Fruit fly (Drosophila melanogaster) whole organism, pupa: ENCODE data around the gene CG34448.
A peak's percentile ranks its signal among the peaks of the same experiment; 100 is the strongest.

Experiments
- CG10348 ChIP-seq: fragments of 200-800 bp; sonication (Bioruptor generic); IDR thresholded peaks from 2 replicates; pipeline ENCODE4 v1.3.6; 2022; ENCODE audit warnings: missing biosample characterization, missing genetic modification characterization
- CG12605 ChIP-seq: fragments of 200-800 bp; sonication (Bioruptor generic); IDR thresholded peaks from 2 replicates; pipeline ENCODE4 v1.3.6; 2022; ENCODE audit warnings: missing biosample characterization, missing genetic modification characterization
- CG13204 ChIP-seq: fragments of 200-800 bp; sonication (Bioruptor generic); optimal IDR thresholded peaks from 2 replicates; lab custom pipeline; 2018; ENCODE audit warnings: missing biosample characterization, mild to moderate bottlenecking, missing genetic modification characterization, moderate library complexity
- CG14655 ChIP-seq: fragments of 200-800 bp; sonication (Bioruptor generic); optimal IDR thresholded peaks from 3 replicates; lab custom pipeline; 2017; ENCODE audit warnings: mild to moderate bottlenecking, missing biosample characterization, missing genetic modification reagents, missing genetic modification characterization
- CG15710 ChIP-seq: fragments of 200-800 bp; sonication (Bioruptor generic); optimal IDR thresholded peaks from 2 replicates; lab custom pipeline; 2018; ENCODE audit warnings: missing biosample characterization, mild to moderate bottlenecking, missing genetic modification characterization, moderate library complexity
- CG17806 ChIP-seq: fragments of 200-800 bp; sonication (Bioruptor generic); optimal IDR thresholded peaks from 2 replicates; lab custom pipeline; 2018; ENCODE audit warnings: missing biosample characterization, mild to moderate bottlenecking, missing genetic modification characterization, moderate library complexity
- CG32121 ChIP-seq: fragments of 200-800 bp; sonication (Bioruptor generic); IDR thresholded peaks from 2 replicates; pipeline ENCODE4 v1.3.6; 2022; ENCODE audit warnings: missing biosample characterization, missing genetic modification characterization
- CG34367 ChIP-seq: fragments of 200-800 bp; sonication (Bioruptor generic); optimal IDR thresholded peaks from 2 replicates; lab custom pipeline; 2018; ENCODE audit warnings: missing biosample characterization, mild to moderate bottlenecking, missing genetic modification characterization
- CG4496 ChIP-seq: fragments of 200-800 bp; sonication (Bioruptor generic); IDR thresholded peaks from 3 replicates; pipeline ENCODE4 v1.3.6; 2022; ENCODE audit warnings: missing biosample characterization, missing genetic modification characterization
- CG8159 ChIP-seq: fragments of 200-800 bp; sonication (Bioruptor generic); optimal IDR thresholded peaks from 3 replicates; lab custom pipeline; 2018; ENCODE audit warnings: missing biosample characterization, mild to moderate bottlenecking, missing genetic modification characterization, moderate library complexity
- CG8301 ChIP-seq: fragments of 200-800 bp; sonication (Bioruptor generic); optimal IDR thresholded peaks from 2 replicates; lab custom pipeline; 2018; ENCODE audit warnings: missing biosample characterization, mild to moderate bottlenecking, missing genetic modification characterization
- CG9948 ChIP-seq: fragments of 200-800 bp; sonication (Bioruptor generic); optimal IDR thresholded peaks from 2 replicates; lab custom pipeline; 2018; ENCODE audit warnings: missing biosample characterization, mild to moderate bottlenecking, missing genetic modification characterization, moderate library complexity
- D1 ChIP-seq: fragments of 200-800 bp; sonication (Bioruptor generic); optimal IDR thresholded peaks from 2 replicates; lab custom pipeline; 2018; ENCODE audit warnings: missing biosample characterization, mild to moderate bottlenecking, missing genetic modification characterization, moderate library complexity
- EcR ChIP-seq: fragments of 200-800 bp; sonication (Bioruptor generic); optimal IDR thresholded peaks from 3 replicates; lab custom pipeline; 2019; ENCODE audit warnings: missing biosample characterization, missing genetic modification characterization, mild to moderate bottlenecking, moderate library complexity, missing genetic modification reagents
- Ets98B ChIP-seq: fragments of 200-800 bp; sonication (Bioruptor generic); IDR thresholded peaks from 2 replicates; pipeline ENCODE4 v1.3.6; 2022; ENCODE audit warnings: missing biosample characterization, missing genetic modification characterization
- Pif1A ChIP-seq: fragments of 200-800 bp; sonication (Bioruptor generic); optimal IDR thresholded peaks from 3 replicates; lab custom pipeline; 2016; ENCODE audit warnings: missing biosample characterization, missing genetic modification characterization
- Pif1B ChIP-seq: fragments of 200-800 bp; sonication (Bioruptor generic); optimal IDR thresholded peaks from 3 replicates; lab custom pipeline; 2016; ENCODE audit warnings: missing biosample characterization, missing genetic modification characterization
- Snoo ChIP-seq: fragments of 200-800 bp; sonication (Bioruptor generic); optimal IDR thresholded peaks from 3 replicates; lab custom pipeline; 2017; ENCODE audit warnings: missing biosample characterization, mild to moderate bottlenecking, missing genetic modification characterization, inconsistent platforms
- fd96Ca ChIP-seq: fragments of 200-800 bp; sonication (Bioruptor generic); IDR thresholded peaks from 3 replicates; pipeline ENCODE4 v1.3.6; 2022; ENCODE audit warnings: missing biosample characterization, missing genetic modification characterization
- gl ChIP-seq: fragments of 200-800 bp; sonication (Bioruptor generic); optimal IDR thresholded peaks from 2 replicates; lab custom pipeline; 2018; ENCODE audit warnings: missing biosample characterization, mild to moderate bottlenecking, missing genetic modification characterization
- rn ChIP-seq: fragments of 200-800 bp; sonication (Bioruptor generic); IDR thresholded peaks from 2 replicates; pipeline ENCODE4 v1.3.6; 2022; ENCODE audit warnings: missing biosample characterization, missing genetic modification characterization

Gene CG34448

DNA sequence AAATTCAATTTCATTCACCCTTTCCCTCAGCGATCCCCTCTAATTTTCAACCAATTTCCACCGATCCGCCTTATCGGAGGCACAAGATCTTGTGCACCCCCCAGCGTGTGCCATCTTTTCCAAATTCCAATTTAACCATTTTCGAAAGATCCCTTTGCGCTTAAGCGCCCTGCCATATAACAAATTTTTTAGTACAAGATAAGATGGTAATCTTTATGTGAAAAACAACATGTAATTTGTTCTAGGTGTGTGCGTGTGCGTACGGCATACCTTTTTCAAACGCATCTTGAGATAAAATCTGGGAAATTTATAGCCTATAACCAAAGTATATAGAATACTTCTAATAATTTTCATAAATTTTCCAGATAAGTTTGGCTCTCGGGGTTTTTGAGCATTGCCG is 36.1 kb upstream of the CG34448 start:
- no peak for TF ChIP-seq Pif1B (GFP tag; lab: Kevin White, UChicago)
- TF ChIP-seq EcR (GFP tag; lab: Kevin White, UChicago): no peak
- TF ChIP-seq CG8159 (tag; lab: Kevin White, UChicago): no peak
- no peak for TF ChIP-seq CG15710 (tag; lab: Kevin White, UChicago)
- no peak for TF ChIP-seq CG13204 (GFP tag; lab: Kevin White, UChicago)
- TF ChIP-seq CG34367 (tag; lab: Kevin White, UChicago): no peak
- TF ChIP-seq CG17806 (tag; lab: Kevin White, UChicago): no peak
- TF ChIP-seq CG8301: no peak
- no peak for TF ChIP-seq Snoo (tag; lab: Kevin White, UChicago)
- no peak for TF ChIP-seq CG32121 (GFP tag; lab: Robert Waterston, UW)
- TF ChIP-seq CG14655 (GFP tag; lab: Kevin White, UChicago): no peak
- TF ChIP-seq CG10348 (GFP tag; lab: Robert Waterston, UW): no peak
- TF ChIP-seq, all 21 proteins: peak for 0

DNA sequence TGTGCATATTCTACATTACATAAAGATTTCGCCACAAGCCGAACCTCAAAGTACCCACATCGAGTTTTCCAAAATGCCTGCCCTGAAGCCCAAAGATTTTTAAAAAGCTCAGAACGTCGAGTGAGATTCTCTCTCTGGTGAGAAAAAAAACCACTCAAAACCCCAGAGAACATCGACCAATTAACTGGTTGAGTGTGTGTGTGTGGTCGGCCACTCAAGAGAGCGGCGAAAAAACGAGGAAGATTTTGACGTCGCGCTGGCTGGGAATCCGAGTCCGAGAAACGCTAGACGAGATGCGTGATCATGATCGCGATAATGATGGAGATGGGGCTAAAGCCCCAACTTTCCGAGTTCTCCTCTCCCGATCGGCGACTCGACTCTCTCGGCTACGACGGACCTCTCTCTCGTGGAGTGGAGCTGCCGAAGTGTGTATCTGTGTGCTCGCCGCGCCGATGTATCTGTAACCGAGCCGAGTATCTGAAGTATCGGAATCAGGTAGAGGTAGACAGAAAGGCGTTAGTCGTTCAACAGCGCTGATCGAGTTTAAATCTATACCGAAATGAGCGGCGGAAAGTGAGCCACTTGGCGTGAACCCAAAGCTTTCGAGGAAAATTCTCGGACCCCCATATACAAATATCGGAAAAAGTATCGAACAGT is 33.1 kb upstream of the CG34448 start:
- no peak for TF ChIP-seq CG34367 (tag; lab: Kevin White, UChicago)
- peak; percentile 26 for TF ChIP-seq CG13204 (GFP tag; lab: Kevin White, UChicago)
- no peak for TF ChIP-seq rn (GFP tag; lab: Robert Waterston, UW)
- TF ChIP-seq D1 (tag; lab: Kevin White, UChicago): no peak
- TF ChIP-seq CG32121 (GFP tag; lab: Robert Waterston, UW): no peak
- TF ChIP-seq CG17806 (tag; lab: Kevin White, UChicago): no peak
- TF ChIP-seq EcR (GFP tag; lab: Kevin White, UChicago): peak; percentile 80
- TF ChIP-seq CG4496 (GFP tag; lab: Robert Waterston, UW): 0 out of 3 replicates have a peak, but pooled peaks have one; percentile 35

DNA sequence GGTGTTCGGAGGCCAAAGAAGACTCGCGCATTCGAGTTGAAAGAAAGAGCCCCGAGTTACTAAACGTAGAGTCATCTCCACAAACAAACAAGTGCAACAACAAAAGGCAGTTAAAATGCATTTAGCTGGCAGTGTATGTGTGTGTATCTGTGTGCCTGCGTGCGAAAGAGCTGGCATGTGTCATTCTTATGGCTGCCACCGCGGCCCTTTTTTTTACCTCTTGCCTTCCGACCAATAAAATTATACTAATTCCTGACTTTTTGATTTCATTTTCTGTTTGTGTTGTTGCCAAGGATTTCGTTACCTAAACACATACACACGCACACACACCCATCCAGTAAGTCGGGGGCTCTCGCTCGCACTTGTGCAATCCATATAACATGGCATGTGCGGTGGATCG is 31.9 kb upstream of the CG34448 start:
- TF ChIP-seq gl (tag; lab: Kevin White, UChicago) (peak; percentile 29), Ets98B (GFP tag; lab: Robert Waterston, UW) (no peak)

DNA sequence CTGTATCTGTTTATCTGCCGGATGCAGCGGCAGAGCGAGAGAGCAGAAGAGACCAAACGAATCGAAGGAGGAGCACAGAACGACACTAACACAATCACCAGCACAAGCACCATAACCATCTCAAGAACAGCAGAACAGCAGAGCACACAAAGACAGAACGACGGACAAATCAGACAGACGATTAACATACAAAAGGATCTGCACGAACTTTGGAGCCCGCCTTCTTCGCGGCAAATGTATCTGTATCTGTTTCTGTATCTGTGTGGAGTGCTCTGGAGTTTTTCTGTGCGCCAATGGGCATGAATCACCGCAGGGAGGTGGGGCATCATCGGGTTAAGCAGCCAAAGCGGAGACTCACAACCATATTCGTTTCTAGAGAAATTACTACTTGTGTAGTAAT is 30.7 kb upstream of the CG34448 start:
- no peak for TF ChIP-seq gl (tag; lab: Kevin White, UChicago)
- TF ChIP-seq CG4496 (GFP tag; lab: Robert Waterston, UW): 0 out of 3 replicates have a peak, but pooled peaks have one; percentile 31
- no peak for TF ChIP-seq rn (GFP tag; lab: Robert Waterston, UW)
- no peak for TF ChIP-seq CG15710 (tag; lab: Kevin White, UChicago)
- TF ChIP-seq EcR (GFP tag; lab: Kevin White, UChicago): peak; percentile 39

DNA sequence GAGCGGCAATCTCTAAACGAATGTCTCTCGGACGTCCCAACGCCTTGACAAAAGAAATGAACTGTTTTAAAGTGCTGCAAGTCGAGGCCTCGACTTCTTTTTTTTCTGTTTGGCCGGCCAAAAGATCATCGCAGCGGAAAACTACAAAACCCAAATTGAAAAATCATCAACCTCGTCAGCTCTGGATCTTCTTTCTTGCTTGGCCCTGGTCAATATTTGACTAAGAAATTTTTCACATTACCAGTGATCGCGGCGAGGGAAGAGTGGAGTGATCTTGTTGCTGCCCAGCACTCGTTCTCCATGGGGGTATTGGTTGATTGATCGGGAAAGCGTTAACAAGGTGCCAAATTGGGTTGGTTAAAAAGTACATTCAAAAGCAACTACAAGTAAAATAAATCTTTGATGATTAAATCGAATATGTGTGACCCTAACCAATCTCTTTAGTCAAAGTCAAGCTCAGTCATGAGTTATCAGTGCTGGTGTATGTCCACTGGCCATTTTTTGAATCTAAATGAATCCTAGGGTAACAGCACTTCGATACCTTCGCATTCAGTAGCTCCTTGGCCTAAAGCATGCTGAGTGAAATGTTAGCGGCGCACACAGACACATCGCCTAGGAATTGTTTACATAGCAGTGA is 21.0 kb upstream of the CG34448 start:
- TF ChIP-seq CG17806 (tag; lab: Kevin White, UChicago): peak; percentile 14
- no peak for TF ChIP-seq CG13204 (GFP tag; lab: Kevin White, UChicago)
- TF ChIP-seq CG8301: peak; percentile 31
- peak; percentile 41 for TF ChIP-seq CG14655 (GFP tag; lab: Kevin White, UChicago)
- TF ChIP-seq CG8159 (tag; lab: Kevin White, UChicago): peak; percentile 9
- no peak for TF ChIP-seq fd96Ca (GFP tag; lab: Robert Waterston, UW)

DNA sequence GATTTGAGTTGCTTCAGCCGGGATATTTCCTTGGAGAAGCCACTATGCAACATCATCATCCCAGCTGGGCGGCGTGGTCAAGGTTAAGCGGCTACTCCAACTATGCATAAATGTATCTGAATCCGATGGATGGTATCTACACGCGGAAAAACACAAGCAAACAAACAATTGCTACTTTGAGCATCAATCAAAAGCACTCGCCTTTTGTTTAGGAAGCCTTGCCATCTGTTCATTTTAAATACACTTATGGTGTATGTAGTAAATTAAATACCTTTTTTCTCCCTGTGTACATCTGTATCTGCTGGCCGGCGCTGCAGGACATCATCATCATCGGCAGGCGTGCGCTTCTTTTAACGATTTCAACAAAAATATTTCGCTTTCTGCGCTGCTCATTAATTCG is 18.5 kb upstream of the CG34448 start:
- TF ChIP-seq CG10348 (GFP tag; lab: Robert Waterston, UW) (no peak), CG14655 (GFP tag; lab: Kevin White, UChicago) (no peak), Pif1A (GFP tag; lab: Kevin White, UChicago) (no peak), fd96Ca (GFP tag; lab: Robert Waterston, UW) (no peak), CG32121 (GFP tag; lab: Robert Waterston, UW) (no peak), gl (tag; lab: Kevin White, UChicago) (no peak), EcR (GFP tag; lab: Kevin White, UChicago) (no peak), CG8301 (no peak), CG8159 (tag; lab: Kevin White, UChicago) (peak; percentile 62), CG9948 (peak; percentile 36), CG17806 (tag; lab: Kevin White, UChicago) (peak; percentile 40), D1 (tag; lab: Kevin White, UChicago) (no peak), Pif1B (GFP tag; lab: Kevin White, UChicago) (no peak), CG34367 (tag; lab: Kevin White, UChicago) (peak; percentile 40), CG12605 (GFP tag; lab: Robert Waterston, UW) (no peak), Ets98B (GFP tag; lab: Robert Waterston, UW) (no peak), Snoo (tag; lab: Kevin White, UChicago) (no peak), rn (GFP tag; lab: Robert Waterston, UW) (no peak), CG4496 (GFP tag; lab: Robert Waterston, UW) (no peak), CG13204 (GFP tag; lab: Kevin White, UChicago) (no peak), CG15710 (tag; lab: Kevin White, UChicago) (peak; percentile 61)
